Fruit fly (Drosophila melanogaster): ENCODE data around the gene Manf.

Manf gene

dm6 chr3R:16309302-16310080, 39.7 kb upstream of the Manf start (continued):
- TF ChIP-seq jim (GFP tag; optimal IDR thresholded peaks at IDR 0.05) (no peak), Hr83 (GFP tag; optimal IDR thresholded peaks at IDR 0.05; ENCODE audit: poor library complexity, severe bottlenecking) (no peak), Sp1 (GFP tag; optimal IDR thresholded peaks at IDR 0.05) (no peak), tai (GFP tag; optimal IDR thresholded peaks at IDR 0.05) (no peak), br (GFP tag; optimal IDR thresholded peaks at IDR 0.05) (no peak), Rel (GFP tag; optimal IDR thresholded peaks at IDR 0.05) (no peak), Rel (tag; optimal IDR thresholded peaks at IDR 0.05) (peak; percentile 71), Mio (GFP tag; optimal IDR thresholded peaks at IDR 0.05) (no peak), Dfd (GFP tag; optimal IDR thresholded peaks at IDR 0.05) (no peak), woc (GFP tag; optimal IDR thresholded peaks at IDR 0.05) (no peak), CG9705 (GFP tag; optimal IDR thresholded peaks at IDR 0.05) (no peak), psq (GFP tag; optimal IDR thresholded peaks at IDR 0.05) (no peak), ey (GFP tag; optimal IDR thresholded peaks at IDR 0.05) (peak; percentile 8)

- TF ChIP-seq Myc (optimal IDR thresholded peaks at IDR 0.05) (peak; percentile 33), HLH106 (tag; optimal IDR thresholded peaks at IDR 0.05) (no peak), Abd-B (GFP tag; optimal IDR thresholded peaks at IDR 0.05) (no peak), CrebA (GFP tag; optimal IDR thresholded peaks at IDR 0.05; ENCODE audit: borderline replicate concordance) (no peak), Mio (GFP tag; optimal IDR thresholded peaks at IDR 0.05) (no peak), pan (optimal IDR thresholded peaks at IDR 0.05) (no peak), Dfd (GFP tag; optimal IDR thresholded peaks at IDR 0.05) (no peak), foxo (GFP tag; optimal IDR thresholded peaks at IDR 0.05) (no peak), GATAd (GFP tag; optimal IDR thresholded peaks at IDR 0.05) (no peak), h (GFP tag; optimal IDR thresholded peaks at IDR 0.05) (peak; percentile 34), usp (GFP tag; optimal IDR thresholded peaks at IDR 0.05) (no peak), Hr83 (GFP tag; optimal IDR thresholded peaks at IDR 0.05; ENCODE audit: poor library complexity, severe bottlenecking) (no peak), rgr (GFP tag; optimal IDR thresholded peaks at IDR 0.05) (no peak), ey (GFP tag; optimal IDR thresholded peaks at IDR 0.05) (no peak)
Observed at dm6 chr3R:16310081-16310493, 39.1 kb upstream of the Manf start.

- no peak for TF ChIP-seq jim (GFP tag; optimal IDR thresholded peaks at IDR 0.05)
- no peak for TF ChIP-seq usp (GFP tag; optimal IDR thresholded peaks at IDR 0.05)
- TF ChIP-seq dsf (GFP tag; optimal IDR thresholded peaks at IDR 0.05; ENCODE audit: borderline replicate concordance), result no peak
- TF ChIP-seq CrebA (GFP tag; optimal IDR thresholded peaks at IDR 0.05; ENCODE audit: borderline replicate concordance), result no peak
- peak; percentile 67 for TF ChIP-seq Rel (GFP tag; optimal IDR thresholded peaks at IDR 0.05)
- TF ChIP-seq Rel (tag; optimal IDR thresholded peaks at IDR 0.05), result no peak
- TF ChIP-seq Sp1 (GFP tag; optimal IDR thresholded peaks at IDR 0.05), result peak; percentile 19
- TF ChIP-seq fru (GFP tag; optimal IDR thresholded peaks at IDR 0.05), result peak; percentile 1
- peak; percentile 19 for TF ChIP-seq sage (GFP tag; optimal IDR thresholded peaks at IDR 0.05)
- peak; percentile 72 for TF ChIP-seq Vsx2 (GFP tag; optimal IDR thresholded peaks at IDR 0.05; ENCODE audit: partially characterized antibody)
- peak in 1 of 2 experiments; percentile 40 for TF ChIP-seq dl (GFP tag; optimal IDR thresholded peaks at IDR 0.05; ENCODE audit: insufficient read depth in 1 of 2, partially characterized antibody in 2 of 2)
- TF ChIP-seq psq (GFP tag; optimal IDR thresholded peaks at IDR 0.05), result peak; percentile 46
Observed at dm6 chr3R:16316747-16317146, 32.5 kb upstream of the Manf start.

- TF ChIP-seq ey (GFP tag; optimal IDR thresholded peaks at IDR 0.05) (no peak), Hr78 (GFP tag; optimal IDR thresholded peaks at IDR 0.05) (no peak), dsf (GFP tag; optimal IDR thresholded peaks at IDR 0.05; ENCODE audit: borderline replicate concordance) (no peak), fru (GFP tag; optimal IDR thresholded peaks at IDR 0.05) (no peak), Abd-B (GFP tag; optimal IDR thresholded peaks at IDR 0.05) (no peak), foxo (GFP tag; optimal IDR thresholded peaks at IDR 0.05) (no peak), CG9705 (GFP tag; optimal IDR thresholded peaks at IDR 0.05) (no peak), dl (GFP tag; optimal IDR thresholded peaks at IDR 0.05; ENCODE audit: insufficient read depth in 1 of 2, partially characterized antibody in 2 of 2) (no peak), Hnf4 (GFP tag; optimal IDR thresholded peaks at IDR 0.05) (no peak), pan (optimal IDR thresholded peaks at IDR 0.05) (no peak), h (GFP tag; optimal IDR thresholded peaks at IDR 0.05) (no peak), br (GFP tag; optimal IDR thresholded peaks at IDR 0.05) (no peak), Dif (GFP tag; optimal IDR thresholded peaks at IDR 0.05; ENCODE audit: partially characterized antibody) (no peak), dmrt93B (GFP tag; optimal IDR thresholded peaks at IDR 0.05) (no peak), Dfd (GFP tag; optimal IDR thresholded peaks at IDR 0.05) (no peak)
Observed at dm6 chr3R:16321538-16321937, 27.7 kb upstream of the Manf start, which contains the start of gene CG44044. CG44044 (plus strand) TSS chr3R:16321838.

Data from whole organism, wandering third instar larva.